Fruit fly (Drosophila melanogaster) whole organism, prepupa: ENCODE results near the gene AP-2alpha.

Experiments used
- CG11902 ChIP-seq: fragments of 200-800 bp; sonication (Bioruptor generic); optimal IDR thresholded peaks from 3 replicates; lab custom pipeline; 2016; ENCODE audit warnings: missing biosample characterization, missing genetic modification characterization
- CG1621 ChIP-seq: fragments of 200-800 bp; sonication (Bioruptor generic); optimal IDR thresholded peaks from 3 replicates; lab custom pipeline; 2018; ENCODE audit warnings: missing biosample characterization, mild to moderate bottlenecking, missing genetic modification characterization
- CG3032 ChIP-seq: fragments of 200-800 bp; optimal IDR thresholded peaks from 2 replicates; lab custom pipeline; 2019; ENCODE audit warnings: missing biosample characterization, mild to moderate bottlenecking, missing genetic modification characterization, moderate library complexity
- CG34406 ChIP-seq: fragments of 200-800 bp; sonication (Bioruptor generic); optimal IDR thresholded peaks from 3 replicates; lab custom pipeline; 2016; ENCODE audit warnings: missing biosample characterization, missing genetic modification characterization
- CG3919 ChIP-seq: fragments of 200-800 bp; sonication (Bioruptor generic); optimal IDR thresholded peaks from 3 replicates; lab custom pipeline; 2016; ENCODE audit warnings: missing biosample characterization, missing genetic modification characterization
- CG8319 ChIP-seq: fragments of 200-800 bp; sonication (Bioruptor generic); optimal IDR thresholded peaks from 3 replicates; lab custom pipeline; 2016; ENCODE audit warnings: missing biosample characterization, missing genetic modification characterization
- CG8632 ChIP-seq: fragments of 200-800 bp; sonication (Bioruptor generic); optimal IDR thresholded peaks from 3 replicates; lab custom pipeline; 2016; ENCODE audit warnings: missing biosample characterization, missing genetic modification characterization
- Hr38 ChIP-seq: sonication (Bioruptor generic); optimal IDR thresholded peaks from 2 replicates; lab custom pipeline; 2016; ENCODE audit warnings: missing biosample characterization, missing genetic modification characterization
- Met ChIP-seq: fragments of 200-800 bp; sonication (Bioruptor generic); optimal IDR thresholded peaks from 3 replicates; lab custom pipeline; 2016; ENCODE audit warnings: missing biosample characterization, missing genetic modification characterization
- OdsH ChIP-seq: fragments of 200-800 bp; sonication (Bioruptor generic); optimal IDR thresholded peaks from 3 replicates; lab custom pipeline; 2016; ENCODE audit warnings: missing biosample characterization, missing genetic modification characterization
- lz ChIP-seq: fragments of 200-800 bp; sonication (Bioruptor generic); optimal IDR thresholded peaks from 3 replicates; lab custom pipeline; 2016; ENCODE audit warnings: missing biosample characterization, missing genetic modification characterization
- pdm3 ChIP-seq: fragments of 200-800 bp; sonication (Bioruptor generic); optimal IDR thresholded peaks from 3 replicates; lab custom pipeline; 2016; ENCODE audit warnings: missing biosample characterization, missing genetic modification characterization
- ss ChIP-seq, 2 experiments: fragments of 200-800 bp; sonication (Bioruptor generic); optimal IDR thresholded peaks; 2 replicates in 1 of 2; 3 replicates in 1 of 2; lab custom pipeline; 2017 to 2018; ENCODE audit warnings: mild to moderate bottlenecking in 2 of 2, missing biosample characterization in 2 of 2, missing genetic modification characterization in 2 of 2, moderate library complexity in 1 of 2

dm6 chr2L:378815-379440 lies 35.6 kb downstream of the AP-2alpha start:
- no peak for TF ChIP-seq CG1621 (tag; lab: Kevin White, UChicago)
- no peak for TF ChIP-seq ss (GFP tag; optimal IDR thresholded peaks at IDR 0.05; lab: Kevin White, UChicago)
- TF ChIP-seq OdsH (GFP tag; lab: Kevin White, UChicago): no peak
- TF ChIP-seq Met (GFP tag; lab: Kevin White, UChicago): no peak
- TF ChIP-seq CG8319: no peak
- no peak for TF ChIP-seq pdm3 (GFP tag; lab: Kevin White, UChicago)
- no peak for TF ChIP-seq CG8632 (GFP tag; lab: Kevin White, UChicago)
- TF ChIP-seq CG34406 (GFP tag; lab: Kevin White, UChicago): no peak
- no peak for TF ChIP-seq lz (GFP tag; lab: Kevin White, UChicago)
- no peak for TF ChIP-seq Hr38 (GFP tag; lab: Kevin White, UChicago)
- no peak for TF ChIP-seq CG3032 (tag; lab: Kevin White, UChicago)
- no peak for TF ChIP-seq CG3919 (GFP tag; lab: Kevin White, UChicago)
- no peak for TF ChIP-seq CG11902 (GFP tag; lab: Kevin White, UChicago)
